Worm (Caenorhabditis elegans) whole organism, mixed stage, embryonic: ENCODE measurements around the gene F14D7.8.

ENCODE experiments used
- M03D4.4 ChIP-seq: sonication (generic microtip); optimal IDR thresholded peaks from 2 replicates; lab custom pipeline; 2017; ENCODE audit warnings: mild to moderate bottlenecking, missing genetic modification characterization, missing compliant biosample characterization
- bed-3 ChIP-seq: fragments of 200-800 bp; sonication (Bioruptor generic); optimal IDR thresholded peaks from 3 replicates; lab custom pipeline; 2018; ENCODE audit warnings: mild to moderate bottlenecking, missing genetic modification characterization, moderate library complexity, missing compliant biosample characterization
- blmp-1 ChIP-seq: fragments of 150-350 bp; optimal IDR thresholded peaks from 2 replicates; lab custom pipeline; 2014; ENCODE audit warnings: missing biosample characterization, missing genetic modification characterization
- ceh-39 ChIP-seq: fragments of 150-350 bp; optimal IDR thresholded peaks from 2 replicates; lab custom pipeline; 2014; ENCODE audit warnings: missing biosample characterization, missing genetic modification characterization
- ceh-43 ChIP-seq: fragments of 200-800 bp; sonication (Bioruptor generic); optimal IDR thresholded peaks from 2 replicates; lab custom pipeline; 2018; ENCODE audit warnings: mild to moderate bottlenecking, missing genetic modification characterization, moderate library complexity, missing compliant biosample characterization
- ceh-83 ChIP-seq: fragments of 200-800 bp; sonication (Bioruptor generic); optimal IDR thresholded peaks from 2 replicates; lab custom pipeline; 2018; ENCODE audit warnings: mild to moderate bottlenecking, missing genetic modification characterization, missing compliant biosample characterization
- ces-1 ChIP-seq: fragments of 150-350 bp; optimal IDR thresholded peaks from 2 replicates; lab custom pipeline; 2014; ENCODE audit warnings: missing biosample characterization, missing genetic modification reagents, missing genetic modification characterization
- cnd-1 ChIP-seq: fragments of 200-800 bp; sonication (Bioruptor generic); optimal IDR thresholded peaks from 2 replicates; lab custom pipeline; 2018; ENCODE audit warnings: mild to moderate bottlenecking, missing genetic modification characterization, missing compliant biosample characterization
- drap-1 ChIP-seq: fragments of 200-800 bp; sonication (Bioruptor generic); optimal IDR thresholded peaks from 3 replicates; lab custom pipeline; 2018; ENCODE audit warnings: mild to moderate bottlenecking, missing genetic modification characterization, missing compliant biosample characterization
- elt-1 ChIP-seq: sonication (generic microtip); optimal IDR thresholded peaks from 2 replicates; lab custom pipeline; 2017; ENCODE audit warnings: missing genetic modification characterization, mild to moderate bottlenecking, missing compliant biosample characterization, antibody characterized with exemption, moderate library complexity, borderline replicate concordance; ENCODE audit not compliant: insufficient read depth
- elt-3 ChIP-seq: fragments of 150-350 bp; optimal IDR thresholded peaks from 2 replicates; lab custom pipeline; 2014; ENCODE audit warnings: missing biosample characterization, missing genetic modification characterization
- flh-1 ChIP-seq: fragments of 200-800 bp; sonication (Bioruptor generic); optimal IDR thresholded peaks from 2 replicates; lab custom pipeline; 2018; ENCODE audit warnings: mild to moderate bottlenecking, missing genetic modification characterization, moderate library complexity, missing compliant biosample characterization
- ham-2 ChIP-seq: fragments of 200-800 bp; sonication (Bioruptor generic); optimal IDR thresholded peaks from 2 replicates; lab custom pipeline; 2018; ENCODE audit warnings: mild to moderate bottlenecking, missing genetic modification characterization, missing compliant biosample characterization
- hlh-1 ChIP-seq: fragments of 150-350 bp; optimal IDR thresholded peaks from 2 replicates; lab custom pipeline; 2014; ENCODE audit warnings: missing biosample characterization, missing genetic modification reagents, missing genetic modification characterization
- lin-13 ChIP-seq: fragments of 150-350 bp; optimal IDR thresholded peaks from 2 replicates; lab custom pipeline; 2014; ENCODE audit warnings: missing biosample characterization, missing genetic modification characterization
- lsy-2 ChIP-seq: fragments of 150-350 bp; optimal IDR thresholded peaks from 2 replicates; lab custom pipeline; 2014; ENCODE audit warnings: missing biosample characterization, missing genetic modification characterization
- mab-5 ChIP-seq: fragments of 150-350 bp; optimal IDR thresholded peaks from 2 replicates; lab custom pipeline; 2014; ENCODE audit warnings: missing biosample characterization, missing genetic modification characterization
- mep-1 ChIP-seq: fragments of 150-350 bp; optimal IDR thresholded peaks from 2 replicates; lab custom pipeline; 2017; ENCODE audit warnings: missing biosample characterization, missing genetic modification reagents, missing genetic modification characterization, inconsistent platforms
- nhr-12 ChIP-seq: fragments of 150-350 bp; optimal IDR thresholded peaks from 2 replicates; lab custom pipeline; 2014; ENCODE audit warnings: missing biosample characterization, missing genetic modification characterization
- nhr-2 ChIP-seq: fragments of 150-350 bp; optimal IDR thresholded peaks from 2 replicates; lab custom pipeline; 2014; ENCODE audit warnings: missing biosample characterization, missing genetic modification characterization
- nhr-237 ChIP-seq: fragments of 150-350 bp; optimal IDR thresholded peaks from 2 replicates; lab custom pipeline; 2014; ENCODE audit warnings: missing biosample characterization, missing genetic modification characterization
- nhr-76 ChIP-seq: sonication (generic microtip); optimal IDR thresholded peaks from 2 replicates; lab custom pipeline; 2017; ENCODE audit warnings: missing biosample characterization, missing genetic modification characterization
- pha-4 ChIP-seq: fragments of 150-350 bp; optimal IDR thresholded peaks from 2 replicates; lab custom pipeline; 2018; ENCODE audit warnings: missing biosample characterization, missing genetic modification reagents, missing genetic modification characterization
- sem-2 ChIP-seq: fragments of 200-800 bp; sonication (Bioruptor generic); optimal IDR thresholded peaks from 2 replicates; lab custom pipeline; 2018; ENCODE audit warnings: mild to moderate bottlenecking, missing genetic modification characterization, missing compliant biosample characterization
- snpc-4 ChIP-seq: fragments of 150-350 bp; optimal IDR thresholded peaks from 2 replicates; lab custom pipeline; 2014; ENCODE audit warnings: missing biosample characterization, missing genetic modification characterization
- sptf-1 ChIP-seq: sonication (generic microtip); optimal IDR thresholded peaks from 2 replicates; lab custom pipeline; 2017; ENCODE audit warnings: mild to moderate bottlenecking, missing genetic modification characterization, moderate library complexity, missing compliant biosample characterization
- tbx-8 ChIP-seq: fragments of 200-800 bp; sonication (Bioruptor generic); optimal IDR thresholded peaks from 2 replicates; lab custom pipeline; 2018; ENCODE audit warnings: mild to moderate bottlenecking, missing genetic modification characterization, moderate library complexity, missing compliant biosample characterization
- unc-120 ChIP-seq: sonication (generic microtip); optimal IDR thresholded peaks from 2 replicates; lab custom pipeline; 2017; ENCODE audit warnings: missing genetic modification characterization, missing compliant biosample characterization; ENCODE audit not compliant: poor library complexity, severe bottlenecking
- unc-39 ChIP-seq: fragments of 150-350 bp; optimal IDR thresholded peaks from 2 replicates; lab custom pipeline; 2014; ENCODE audit warnings: missing biosample characterization, missing genetic modification characterization
- unc-62 ChIP-seq: fragments of 150-350 bp; optimal IDR thresholded peaks from 2 replicates; lab custom pipeline; 2014; ENCODE audit warnings: missing biosample characterization, missing genetic modification reagents, missing genetic modification characterization
- zip-8 ChIP-seq: fragments of 150-350 bp; optimal IDR thresholded peaks from 2 replicates; lab custom pipeline; 2014; ENCODE audit warnings: missing biosample characterization, missing genetic modification characterization
- ztf-11 ChIP-seq: fragments of 150-350 bp; optimal IDR thresholded peaks from 2 replicates; lab custom pipeline; 2014; ENCODE audit warnings: missing biosample characterization, missing genetic modification characterization

Gene F14D7.8

DNA sequence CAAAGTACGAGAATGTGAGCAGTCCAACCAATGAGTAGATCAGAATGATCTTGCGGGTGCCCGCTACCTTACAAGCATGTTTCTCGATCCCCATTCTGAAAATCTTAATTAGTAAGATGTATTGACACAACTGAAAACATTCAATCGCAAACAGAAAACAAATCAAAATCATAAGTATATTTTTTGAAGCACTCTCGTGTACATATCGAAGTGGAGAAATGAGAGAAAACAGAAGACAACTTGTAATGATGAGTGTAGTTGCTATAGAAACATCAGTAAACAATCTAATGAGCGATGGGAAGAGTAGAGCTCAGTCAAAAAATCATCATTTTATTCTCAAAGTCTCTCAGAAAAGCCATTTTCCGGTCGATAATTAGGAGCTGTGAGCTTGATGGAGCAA lies at the start of gene F14D7.8:
Gene F14D7.8 (minus strand): TSS at position 101 of the 400 bp plus-strand sequence.
- TF ChIP-seq nhr-76 (tag; lab: Kevin White, UChicago) (no peak), pha-4 (tag; lab: Kevin White, UChicago) (no peak), lin-13 (tag; lab: Kevin White, UChicago) (no peak), nhr-2 (tag; lab: Kevin White, UChicago) (no peak), zip-8 (tag; lab: Kevin White, UChicago) (no peak), elt-3 (tag; lab: Kevin White, UChicago) (no peak), sptf-1 (tag; lab: Kevin White, UChicago) (no peak), ceh-83 (GFP tag; lab: Kevin White, UChicago) (no peak), cnd-1 (tag; lab: Kevin White, UChicago) (no peak), nhr-12 (tag; lab: Kevin White, UChicago) (no peak), lsy-2 (tag; lab: Kevin White, UChicago) (no peak), unc-62 (GFP tag; lab: Kevin White, UChicago) (no peak), unc-39 (no peak), mep-1 (tag; lab: Kevin White, UChicago) (no peak), flh-1 (GFP tag; lab: Kevin White, UChicago) (no peak), drap-1 (no peak), sem-2 (no peak), ceh-39 (tag; lab: Kevin White, UChicago) (no peak), blmp-1 (tag; lab: Kevin White, UChicago) (no peak), tbx-8 (GFP tag; lab: Kevin White, UChicago) (no peak)

ce11 chrV:14361973-14362372 lies 49.4 kb upstream of the F14D7.8 start:
- no peak for TF ChIP-seq nhr-237
- TF ChIP-seq sem-2 = no peak
- no peak for TF ChIP-seq ceh-83 (GFP tag; lab: Kevin White, UChicago)
- no peak for TF ChIP-seq blmp-1 (tag; lab: Kevin White, UChicago)
- TF ChIP-seq snpc-4 (tag; lab: Kevin White, UChicago) = no peak
- no peak for TF ChIP-seq hlh-1 (tag; lab: Kevin White, UChicago)
- no peak for TF ChIP-seq sptf-1 (tag; lab: Kevin White, UChicago)
- no peak for TF ChIP-seq ztf-11
- no peak for TF ChIP-seq elt-3 (tag; lab: Kevin White, UChicago)
- no peak for TF ChIP-seq flh-1 (GFP tag; lab: Kevin White, UChicago)
- TF ChIP-seq nhr-76 (tag; lab: Kevin White, UChicago) = no peak
- TF ChIP-seq, all 35 proteins: peak for 0

DNA sequence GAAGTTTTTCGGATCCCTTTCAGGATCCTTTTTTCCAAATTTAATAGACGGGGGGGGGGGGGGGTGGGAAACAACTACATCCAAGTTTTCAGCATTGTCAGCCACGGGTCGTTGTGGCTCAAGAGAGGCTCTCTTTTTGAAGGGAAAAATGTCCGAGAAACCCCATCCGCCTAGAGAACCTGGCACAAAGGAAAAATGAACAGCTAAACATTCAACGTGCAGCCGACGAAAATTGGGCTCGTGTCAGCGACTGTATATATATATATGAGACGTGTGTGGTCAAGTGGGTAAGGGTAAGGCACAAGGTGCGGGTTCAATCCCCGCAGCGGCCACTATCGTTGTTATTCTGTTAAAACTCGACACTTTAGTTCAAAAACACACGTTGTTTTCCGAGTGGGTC lies 46.0 kb upstream of the F14D7.8 start, which contains the start of gene Y49A3A.4:
Gene Y49A3A.4 (minus strand): TSS at position 314 of the 400 bp plus-strand sequence.
- TF ChIP-seq mab-5 (tag; lab: Kevin White, UChicago) = no peak
- no peak for TF ChIP-seq unc-62 (GFP tag; lab: Kevin White, UChicago)
- TF ChIP-seq sptf-1 (tag; lab: Kevin White, UChicago) = no peak
- TF ChIP-seq ceh-39 (tag; lab: Kevin White, UChicago) = no peak
- no peak for TF ChIP-seq flh-1 (GFP tag; lab: Kevin White, UChicago)
- no peak for TF ChIP-seq nhr-237
- no peak for TF ChIP-seq bed-3
- no peak for TF ChIP-seq nhr-12 (tag; lab: Kevin White, UChicago)
- no peak for TF ChIP-seq lsy-2 (tag; lab: Kevin White, UChicago)
- TF ChIP-seq M03D4.4 = no peak
- TF ChIP-seq pha-4 (tag; lab: Kevin White, UChicago) = no peak
- no peak for TF ChIP-seq sem-2
- TF ChIP-seq, all 35 proteins: peak for 0

ce11 chrV:14355738-14356368 lies 43.3 kb upstream of the F14D7.8 start, which contains the start of gene cyn-1:
Gene cyn-1, plus strand, starts transcription at chrV:14356076.
- no peak for TF ChIP-seq ham-2 (GFP tag; lab: Kevin White, UChicago)
- no peak for TF ChIP-seq snpc-4 (tag; lab: Kevin White, UChicago)
- TF ChIP-seq unc-120 = peak; percentile 7
- peak; percentile 80 for TF ChIP-seq ces-1 (GFP tag; lab: Kevin White, UChicago)
- peak; percentile 74 for TF ChIP-seq lin-13 (tag; lab: Kevin White, UChicago)
- TF ChIP-seq mep-1 (tag; lab: Kevin White, UChicago) = peak; percentile 36
- TF ChIP-seq cnd-1 (tag; lab: Kevin White, UChicago) = no peak
- peak; percentile 72 for TF ChIP-seq nhr-237
- TF ChIP-seq nhr-2 (tag; lab: Kevin White, UChicago) = no peak
- no peak for TF ChIP-seq flh-1 (GFP tag; lab: Kevin White, UChicago)
- TF ChIP-seq ceh-43 (GFP tag; lab: Kevin White, UChicago) = no peak
- TF ChIP-seq ceh-39 (tag; lab: Kevin White, UChicago) = peak; percentile 25
- peak; percentile 53 for TF ChIP-seq sptf-1 (tag; lab: Kevin White, UChicago)
- TF ChIP-seq drap-1 = peak; percentile 12
- TF ChIP-seq bed-3 = no peak
- peak; percentile 79 for TF ChIP-seq lsy-2 (tag; lab: Kevin White, UChicago)
- no peak for TF ChIP-seq unc-62 (GFP tag; lab: Kevin White, UChicago)
- no peak for TF ChIP-seq ztf-11
- peak; percentile 23 for TF ChIP-seq hlh-1 (tag; lab: Kevin White, UChicago)
- TF ChIP-seq sem-2 = no peak
- peak; percentile 77 for TF ChIP-seq pha-4 (tag; lab: Kevin White, UChicago)
- TF ChIP-seq zip-8 (tag; lab: Kevin White, UChicago) = no peak
- no peak for TF ChIP-seq elt-1 (tag; lab: Kevin White, UChicago)
- no peak for TF ChIP-seq mab-5 (tag; lab: Kevin White, UChicago)
- no peak for TF ChIP-seq blmp-1 (tag; lab: Kevin White, UChicago)
